Worm (Caenorhabditis elegans): ENCODE data around the gene F16G10.5.

F16G10.5 gene

ce11 chrII:2403984-2404383 is 36.9 kb downstream of the F16G10.5 start, which contains the start of gene F16G10.1:
F16G10.1 (plus strand) TSS chrII:2404284.
- TF ChIP-seq nhr-120 (GFP tag; IDR thresholded peaks at IDR 0.05) (no peak), nfyb-1 (GFP tag; IDR thresholded peaks at IDR 0.05) (no peak), K12H6.12 (tag; optimal IDR thresholded peaks at IDR 0.05) (no peak), madf-8 (GFP tag; conservative IDR thresholded peaks at IDR 0.05) (no peak), F23B12.7 (tag; optimal IDR thresholded peaks at IDR 0.05; ENCODE audit: insufficient read depth) (no peak), B0035.1 (tag; optimal IDR thresholded peaks at IDR 0.05) (no peak), ztf-3 (GFP tag; optimal IDR thresholded peaks at IDR 0.05) (no peak), K11D2.4 (GFP tag; IDR thresholded peaks at IDR 0.05) (no peak), madf-6 (GFP tag; IDR thresholded peaks at IDR 0.05) (no peak), B0336.3 (GFP tag; IDR thresholded peaks at IDR 0.05) (no peak), pbrm-1 (GFP tag; IDR thresholded peaks at IDR 0.05) (no peak), dpl-1 (GFP tag; optimal IDR thresholded peaks at IDR 0.05) (no peak), aptf-2 (GFP tag; conservative IDR thresholded peaks at IDR 0.05) (no peak)

ce11 chrII:2411093-2411492 is 44.0 kb downstream of the F16G10.5 start:
- TF ChIP-seq sea-2 (GFP tag; IDR thresholded peaks at IDR 0.05) = no peak
- TF ChIP-seq hlh-12 (tag; optimal IDR thresholded peaks at IDR 0.05) = no peak
- TF ChIP-seq Y53F4B.3 (GFP tag; IDR thresholded peaks at IDR 0.05) = no peak
- TF ChIP-seq nhr-27 (tag; optimal IDR thresholded peaks at IDR 0.05) = no peak
- TF ChIP-seq ztf-28 (GFP tag; IDR thresholded peaks at IDR 0.05) = no peak
- TF ChIP-seq zfh-2 (GFP tag; conservative IDR thresholded peaks at IDR 0.05) = peak; percentile 63
- TF ChIP-seq ztf-26 (tag; optimal IDR thresholded peaks at IDR 0.05) = no peak
- no peak for TF ChIP-seq dox-1 (GFP tag; IDR thresholded peaks at IDR 0.05)
- TF ChIP-seq nfya-2 (GFP tag; IDR thresholded peaks at IDR 0.05) = 0 out of 2 replicates have a peak, but pooled peaks have one; percentile 15
- no peak for TF ChIP-seq nhr-179 (tag; optimal IDR thresholded peaks at IDR 0.05)
- TF ChIP-seq Y53G8AR.9 (GFP tag; conservative IDR thresholded peaks at IDR 0.05) = no peak

- TF ChIP-seq let-607 (tag; optimal IDR thresholded peaks at IDR 0.05) = no peak
- no peak for TF ChIP-seq lsl-1 (GFP tag; optimal IDR thresholded peaks at IDR 0.05)
- no peak for TF ChIP-seq hlh-26 (GFP tag; conservative IDR thresholded peaks at IDR 0.05)
- TF ChIP-seq F49E8.2 (tag; optimal IDR thresholded peaks at IDR 0.05; ENCODE audit: insufficient read depth) = no peak
- no peak for TF ChIP-seq Y95B8A.8 (GFP tag; IDR thresholded peaks at IDR 0.05)
These were observed 44.4 kb downstream of the F16G10.5 start for ce11 chrII:2411555-2411954.

ce11 chrII:2412649-2413048 is 45.5 kb downstream of the F16G10.5 start, which contains the start of gene fbxa-182:
fbxa-182 (minus strand) TSS chrII:2412749.
- TF ChIP-seq madf-10 (tag; optimal IDR thresholded peaks at IDR 0.05) = no peak
- TF ChIP-seq sea-2 (GFP tag; IDR thresholded peaks at IDR 0.05) = no peak

ce11 chrII:2415439-2415838 is 48.3 kb downstream of the F16G10.5 start, which contains the start of gene fbxa-4:
fbxa-4 (minus strand) TSS chrII:2415531.
- TF ChIP-seq nhr-80 (tag; optimal IDR thresholded peaks at IDR 0.05) (peak; percentile 54), cebp-2 (GFP tag; IDR thresholded peaks at IDR 0.05) (no peak), ztf-26 (tag; optimal IDR thresholded peaks at IDR 0.05) (no peak), hsf-1 (GFP tag; IDR thresholded peaks at IDR 0.05) (no peak)
